Worm (Caenorhabditis elegans) whole organism, L2 larva: ENCODE measurements around the gene ubh-3.

ENCODE experiments used
- Y55F3AM.14 ChIP-seq: fragments of 200-800 bp; sonication (Bioruptor generic); optimal IDR thresholded peaks from 2 replicates; lab custom pipeline; 2018; ENCODE audit warnings: mild to moderate bottlenecking, missing genetic modification characterization, missing compliant biosample characterization
- ceh-16 ChIP-seq: fragments of 150-350 bp; optimal IDR thresholded peaks from 2 replicates; lab custom pipeline; 2014; ENCODE audit warnings: missing biosample characterization, missing genetic modification characterization
- lin-39 ChIP-seq: fragments of 150-350 bp; optimal IDR thresholded peaks from 2 replicates; lab custom pipeline; 2014; ENCODE audit warnings: missing biosample characterization, missing genetic modification reagents, missing genetic modification characterization
- mab-5 ChIP-seq: fragments of 150-350 bp; optimal IDR thresholded peaks from 2 replicates; lab custom pipeline; 2014; ENCODE audit warnings: missing biosample characterization, missing genetic modification characterization
- ztf-11 ChIP-seq: sonication (generic microtip); optimal IDR thresholded peaks from 2 replicates; lab custom pipeline; 2017; ENCODE audit warnings: missing biosample characterization, missing genetic modification characterization

- TF ChIP-seq ceh-16 (tag; lab: Kevin White, UChicago) (no peak), Y55F3AM.14 (GFP tag; lab: Kevin White, UChicago) (no peak), lin-39 (tag; lab: Kevin White, UChicago) (no peak), mab-5 (tag; lab: Kevin White, UChicago) (no peak), ztf-11 (no peak)
These were observed 1.1 kb upstream of the ubh-3 start, which contains the start of gene ubh-2 for ce11 chrV:6509717-6510116.
